Fruit fly (Drosophila melanogaster) whole organism, embryonic: ENCODE measurements around the gene CG10943.

Experiments used
- Aef1 ChIP-seq: fragments of 200-800 bp; sonication (Bioruptor generic); IDR thresholded peaks from 3 replicates; pipeline ENCODE4 v1.3.6; 2022; ENCODE audit warnings: missing biosample characterization, missing genetic modification characterization
- Atf3 ChIP-seq: fragments of 200-800 bp; sonication (Bioruptor generic); optimal IDR thresholded peaks from 3 replicates; lab custom pipeline; 2016; ENCODE audit warnings: missing biosample characterization, missing genetic modification characterization
- Bteb2 ChIP-seq: fragments of 200-800 bp; sonication (Bioruptor generic); optimal IDR thresholded peaks from 2 replicates; lab custom pipeline; 2016; ENCODE audit warnings: missing biosample characterization, missing genetic modification characterization
- CG10979 ChIP-seq: fragments of 200-800 bp; sonication (Bioruptor generic); optimal IDR thresholded peaks from 2 replicates; lab custom pipeline; 2018; ENCODE audit warnings: missing biosample characterization, mild to moderate bottlenecking, missing genetic modification characterization, moderate library complexity
- CG11093 ChIP-seq: fragments of 200-800 bp; sonication (Bioruptor generic); IDR thresholded peaks from 3 replicates; pipeline ENCODE4 v1.3.6; 2022; ENCODE audit warnings: missing biosample characterization, missing genetic modification characterization
- CG11398 ChIP-seq: fragments of 200-800 bp; sonication (Bioruptor generic); optimal IDR thresholded peaks from 2 replicates; lab custom pipeline; 2016; ENCODE audit warnings: missing biosample characterization, missing genetic modification characterization
- CG13775 ChIP-seq: fragments of 200-800 bp; sonication (Bioruptor generic); optimal IDR thresholded peaks from 3 replicates; lab custom pipeline; 2017; ENCODE audit warnings: missing biosample characterization, mild to moderate bottlenecking, missing genetic modification characterization
- CG14050 ChIP-seq: fragments of 200-800 bp; sonication (Bioruptor generic); IDR thresholded peaks from 3 replicates; pipeline ENCODE4 v1.3.6; 2022; ENCODE audit warnings: missing biosample characterization, missing genetic modification characterization
- CG15011 ChIP-seq: fragments of 200-800 bp; sonication (Bioruptor generic); optimal IDR thresholded peaks from 3 replicates; lab custom pipeline; 2018; ENCODE audit warnings: missing biosample characterization, mild to moderate bottlenecking, missing genetic modification characterization
- CG1529 ChIP-seq: fragments of 200-800 bp; sonication (Bioruptor generic); optimal IDR thresholded peaks from 3 replicates; lab custom pipeline; 2018; ENCODE audit warnings: missing biosample characterization, missing genetic modification characterization
- CG15514 ChIP-seq: fragments of 200-800 bp; sonication (Bioruptor generic); optimal IDR thresholded peaks from 3 replicates; lab custom pipeline; 2017; ENCODE audit warnings: missing biosample characterization, missing genetic modification characterization, mild to moderate bottlenecking, moderate library complexity, missing genetic modification reagents
- CG2199 ChIP-seq: fragments of 200-800 bp; sonication (Bioruptor generic); IDR thresholded peaks from 3 replicates; pipeline ENCODE4 v1.3.6; 2022; ENCODE audit warnings: missing biosample characterization, missing genetic modification characterization
- CG2678 ChIP-seq: fragments of 200-800 bp; sonication (Bioruptor generic); optimal IDR thresholded peaks from 3 replicates; lab custom pipeline; 2019; ENCODE audit warnings: missing biosample characterization, mild to moderate bottlenecking, missing genetic modification characterization, moderate library complexity
- CG32772 ChIP-seq: fragments of 200-800 bp; sonication (Bioruptor generic); IDR thresholded peaks from 2 replicates; pipeline ENCODE4 v1.3.6; 2022; ENCODE audit warnings: missing biosample characterization, missing genetic modification characterization
- CG3281 ChIP-seq: fragments of 200-800 bp; sonication (Bioruptor generic); optimal IDR thresholded peaks from 3 replicates; lab custom pipeline; 2017; ENCODE audit warnings: missing biosample characterization, mild to moderate bottlenecking, missing genetic modification characterization
- CG7786 ChIP-seq: fragments of 200-800 bp; sonication (Bioruptor generic); optimal IDR thresholded peaks from 2 replicates; lab custom pipeline; 2016; ENCODE audit warnings: missing biosample characterization, missing genetic modification characterization
- CG9817 ChIP-seq: fragments of 200-800 bp; sonication (Bioruptor generic); optimal IDR thresholded peaks from 2 replicates; lab custom pipeline; 2018; ENCODE audit warnings: missing biosample characterization, mild to moderate bottlenecking, missing genetic modification characterization, moderate library complexity
- CG9932 ChIP-seq: fragments of 200-800 bp; sonication (Bioruptor generic); IDR thresholded peaks from 2 replicates; pipeline ENCODE4 v1.3.6; 2022; ENCODE audit warnings: missing biosample characterization, missing genetic modification characterization
- CoRest ChIP-seq: fragments of 200-800 bp; sonication (Bioruptor generic); optimal IDR thresholded peaks from 3 replicates; lab custom pipeline; 2018; ENCODE audit warnings: missing biosample characterization, mild to moderate bottlenecking, missing genetic modification characterization, moderate library complexity
- D19A ChIP-seq: fragments of 200-800 bp; optimal IDR thresholded peaks from 3 replicates; lab custom pipeline; 2019; ENCODE audit warnings: missing biosample characterization, mild to moderate bottlenecking, missing genetic modification characterization, moderate library complexity
- Dip3 ChIP-seq: fragments of 200-800 bp; sonication (Bioruptor generic); optimal IDR thresholded peaks from 3 replicates; lab custom pipeline; 2016; ENCODE audit warnings: missing biosample characterization, missing genetic modification characterization
- Elba2 ChIP-seq: fragments of 200-800 bp; sonication (Bioruptor generic); optimal IDR thresholded peaks from 3 replicates; lab custom pipeline; 2016; ENCODE audit warnings: missing biosample characterization, missing genetic modification characterization
- Ets65A ChIP-seq: fragments of 200-800 bp; sonication (Bioruptor generic); peaks from one replicate; lab custom pipeline; 2016; ENCODE audit warnings: missing biosample characterization, missing genetic modification characterization
- H15 ChIP-seq: fragments of 200-800 bp; sonication (Bioruptor generic); IDR thresholded peaks from 3 replicates; pipeline ENCODE4 v1.3.6; 2022; ENCODE audit warnings: missing biosample characterization, missing genetic modification characterization
- HLHmδ ChIP-seq: fragments of 200-800 bp; sonication (Bioruptor generic); optimal IDR thresholded peaks from 2 replicates; lab custom pipeline; 2018; ENCODE audit warnings: missing biosample characterization, mild to moderate bottlenecking, missing genetic modification characterization, moderate library complexity
- Max ChIP-seq: fragments of 200-800 bp; sonication (Bioruptor generic); optimal IDR thresholded peaks from 2 replicates; lab custom pipeline; 2016; ENCODE audit warnings: missing biosample characterization, mild to moderate bottlenecking, missing genetic modification characterization
- NK7.1 ChIP-seq: fragments of 200-800 bp; sonication (Bioruptor generic); optimal IDR thresholded peaks from 3 replicates; lab custom pipeline; 2016; ENCODE audit warnings: missing biosample characterization, missing genetic modification characterization
- NfI ChIP-seq: fragments of 200-800 bp; sonication (Bioruptor generic); optimal IDR thresholded peaks from 3 replicates; lab custom pipeline; 2018; ENCODE audit warnings: missing biosample characterization, mild to moderate bottlenecking, missing genetic modification characterization, moderate library complexity
- Oaz ChIP-seq: fragments of 200-800 bp; sonication (Bioruptor generic); IDR thresholded peaks from 2 replicates; pipeline ENCODE4 v1.3.6; 2022; ENCODE audit warnings: missing biosample characterization, missing genetic modification characterization
- Pdp1 ChIP-seq, 2 experiments: fragments of 200-800 bp; sonication (Bioruptor generic); optimal IDR thresholded peaks; 3 replicates each; lab custom pipeline; 2016; ENCODE audit warnings: missing biosample characterization in 2 of 2, missing genetic modification characterization in 2 of 2, mild to moderate bottlenecking in 1 of 2, moderate library complexity in 1 of 2
- chif ChIP-seq, 2 experiments: fragments of 200-800 bp; sonication (Bioruptor generic); optimal IDR thresholded peaks; 3 replicates each; lab custom pipeline; 2016; ENCODE audit warnings: missing biosample characterization in 2 of 2, missing genetic modification characterization in 2 of 2
- crol ChIP-seq: fragments of 200-800 bp; sonication (Bioruptor generic); IDR thresholded peaks from 2 replicates; pipeline ENCODE4 v1.3.6; 2022; ENCODE audit warnings: missing biosample characterization, missing genetic modification characterization
- dan ChIP-seq: fragments of 200-800 bp; sonication (Bioruptor generic); IDR thresholded peaks from 2 replicates; pipeline ENCODE4 v1.3.6; 2022; ENCODE audit warnings: missing biosample characterization, missing genetic modification characterization
- en ChIP-seq: fragments of 200-800 bp; sonication (Bioruptor generic); optimal IDR thresholded peaks from 2 replicates; lab custom pipeline; 2016; ENCODE audit warnings: missing biosample characterization, missing genetic modification characterization
- eve ChIP-seq, 2 experiments: fragments of >200 bp; optimal IDR thresholded peaks; 2 replicates each; lab custom pipeline; 2017; ENCODE audit warnings: missing biosample characterization in 2 of 2, missing genetic modification characterization in 2 of 2
- fd102C ChIP-seq: fragments of 200-800 bp; sonication (Bioruptor generic); optimal IDR thresholded peaks from 2 replicates; lab custom pipeline; 2018; ENCODE audit warnings: missing biosample characterization, mild to moderate bottlenecking, missing genetic modification characterization, moderate library complexity
- kay ChIP-seq: fragments of 200-800 bp; sonication (Bioruptor generic); optimal IDR thresholded peaks from 2 replicates; lab custom pipeline; 2016; ENCODE audit warnings: missing biosample characterization, missing genetic modification characterization
- lmd ChIP-seq: fragments of 200-800 bp; sonication (Bioruptor generic); IDR thresholded peaks from 2 replicates; pipeline ENCODE4 v1.3.6; 2022; ENCODE audit warnings: missing biosample characterization, missing genetic modification characterization
- mam ChIP-seq: fragments of 200-800 bp; sonication (Bioruptor generic); optimal IDR thresholded peaks from 3 replicates; lab custom pipeline; 2016; ENCODE audit warnings: missing biosample characterization, missing genetic modification characterization
- nau ChIP-seq: fragments of 200-800 bp; sonication (Bioruptor generic); optimal IDR thresholded peaks from 3 replicates; lab custom pipeline; 2017; ENCODE audit warnings: missing biosample characterization, mild to moderate bottlenecking, missing genetic modification characterization, missing genetic modification reagents
- oc ChIP-seq: fragments of 200-800 bp; sonication (Bioruptor generic); optimal IDR thresholded peaks from 2 replicates; lab custom pipeline; 2018; ENCODE audit warnings: missing biosample characterization, mild to moderate bottlenecking, missing genetic modification characterization, moderate library complexity
- pho ChIP-seq: fragments of 200-800 bp; sonication (Bioruptor generic); optimal IDR thresholded peaks from 2 replicates; lab custom pipeline; 2016; ENCODE audit warnings: missing biosample characterization, missing genetic modification characterization
- pum ChIP-seq: fragments of 200-800 bp; sonication (Bioruptor generic); optimal IDR thresholded peaks from 2 replicates; lab custom pipeline; 2016; ENCODE audit warnings: missing biosample characterization, missing genetic modification characterization
- rib ChIP-seq: fragments of 200-800 bp; sonication (Bioruptor generic); IDR thresholded peaks from 2 replicates; pipeline ENCODE4 v1.3.6; 2022; ENCODE audit warnings: missing biosample characterization, missing genetic modification characterization
- row ChIP-seq: fragments of 200-800 bp; sonication (Bioruptor generic); IDR thresholded peaks from 3 replicates; pipeline ENCODE4 v1.3.6; 2022; ENCODE audit warnings: missing biosample characterization, missing genetic modification characterization
- sisA ChIP-seq: fragments of 200-800 bp; sonication (Bioruptor generic); IDR thresholded peaks from 2 replicates; pipeline ENCODE4 v1.3.6; 2022; ENCODE audit warnings: missing biosample characterization, missing genetic modification characterization
- sr ChIP-seq: fragments of 200-800 bp; sonication (Bioruptor generic); IDR thresholded peaks from 3 replicates; pipeline ENCODE4 v1.3.6; 2022; ENCODE audit warnings: missing biosample characterization, missing genetic modification characterization
- tx ChIP-seq: fragments of 200-800 bp; sonication (Bioruptor generic); optimal IDR thresholded peaks from 2 replicates; lab custom pipeline; 2016; ENCODE audit warnings: missing biosample characterization, missing genetic modification characterization
- vvl ChIP-seq: fragments of 200-800 bp; sonication (Bioruptor generic); IDR thresholded peaks from 2 replicates; pipeline ENCODE4 v1.3.6; 2022; ENCODE audit warnings: missing biosample characterization, missing genetic modification characterization
- wdn ChIP-seq: fragments of 200-800 bp; sonication (Bioruptor generic); IDR thresholded peaks from 2 replicates; pipeline ENCODE4 v1.3.6; 2022; ENCODE audit warnings: missing biosample characterization, missing genetic modification characterization

Gene CG10943

DNA sequence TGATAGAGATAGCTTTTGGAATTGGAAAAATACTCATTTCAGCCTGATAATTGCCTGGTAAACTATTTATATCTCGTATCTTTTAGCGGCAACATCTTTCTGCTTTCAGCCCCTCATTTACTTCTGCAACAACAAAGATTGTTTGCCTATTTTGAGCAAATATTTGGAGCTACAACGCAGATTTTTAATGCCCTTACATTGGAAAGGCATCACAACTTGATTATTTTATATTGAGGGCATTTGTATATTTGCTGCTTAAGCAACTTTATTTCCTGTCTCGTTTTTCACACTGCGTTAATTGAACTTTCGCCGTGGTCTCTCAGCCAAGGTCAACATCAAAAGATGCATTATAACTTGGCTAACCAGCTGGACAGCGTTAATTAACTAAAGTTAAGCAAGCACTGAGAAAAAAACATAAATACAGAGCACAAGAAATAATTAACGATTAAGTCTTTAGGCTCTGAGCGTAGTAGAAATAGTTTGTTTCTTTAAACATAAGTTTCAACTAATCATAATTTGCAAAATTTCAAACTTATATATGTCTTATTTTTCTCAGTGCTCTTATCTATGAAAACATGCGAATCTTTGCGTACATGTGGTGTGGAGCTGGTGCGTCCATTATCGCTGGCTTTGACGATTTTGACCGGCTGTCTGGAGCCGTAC lies 31.3 kb downstream of the CG10943 start (continued):
- TF ChIP-seq vvl (GFP tag; lab: Robert Waterston, UW): peak; percentile 69
- peak; percentile 3 for TF ChIP-seq oc (tag; lab: Kevin White, UChicago)
- TF ChIP-seq CG15514: peak; percentile 28
- no peak for TF ChIP-seq Atf3 (GFP tag; lab: Kevin White, UChicago)
- TF ChIP-seq Oaz (GFP tag; lab: Robert Waterston, UW): no peak; the same call in 1 of the 2 replicates
- TF ChIP-seq tx: peak; percentile 15
- TF ChIP-seq kay (GFP tag; lab: Kevin White, UChicago): no peak
- TF ChIP-seq CG3281 (GFP tag; lab: Kevin White, UChicago): peak; percentile 53
- TF ChIP-seq CG2678 (tag; lab: Kevin White, UChicago): peak; percentile 66
- TF ChIP-seq CG11093 (GFP tag; lab: Robert Waterston, UW): 0 out of 3 replicates have a peak, but pooled peaks have one; percentile 23
- TF ChIP-seq CG2199 (GFP tag; lab: Robert Waterston, UW): no peak
- TF ChIP-seq lmd (GFP tag; lab: Robert Waterston, UW): peak; percentile 71
- TF ChIP-seq crol: no peak
- TF ChIP-seq CG15011 (GFP tag; lab: Kevin White, UChicago): peak; percentile 30
- peak; percentile 41 for TF ChIP-seq CG7786
- TF ChIP-seq wdn (GFP tag; lab: Robert Waterston, UW): 0 out of 2 replicates have a peak, but pooled peaks have one; percentile 25
- no peak for TF ChIP-seq Aef1 (GFP tag; lab: Robert Waterston, UW)
- peak; percentile 32 for TF ChIP-seq mam (GFP tag; lab: Kevin White, UChicago)
- TF ChIP-seq D19A (tag; lab: Kevin White, UChicago): peak; percentile 71
- TF ChIP-seq Bteb2 (GFP tag; lab: Kevin White, UChicago): peak; percentile 60
- TF ChIP-seq rib (GFP tag; lab: Robert Waterston, UW): peak; percentile 62; the same call in 1 of the 2 replicates
- TF ChIP-seq Dip3 (GFP tag; lab: Kevin White, UChicago): peak; percentile 56
- TF ChIP-seq Ets65A: peak; percentile 76
- peak; percentile 50 for TF ChIP-seq en (GFP tag; lab: Kevin White, UChicago)
- peak; percentile 44 for TF ChIP-seq nau (GFP tag; lab: Kevin White, UChicago)
- TF ChIP-seq pum (GFP tag; lab: Kevin White, UChicago): no peak
- TF ChIP-seq H15 (GFP tag; lab: Robert Waterston, UW): 0 out of 3 replicates have a peak, but pooled peaks have one; percentile 42
- no peak for TF ChIP-seq sr (GFP tag; lab: Robert Waterston, UW)
- no peak for TF ChIP-seq Max (GFP tag; lab: Kevin White, UChicago)
- TF ChIP-seq CG9817 (tag; lab: Kevin White, UChicago): peak; percentile 46
- peak; percentile 55 for TF ChIP-seq row (GFP tag; lab: Robert Waterston, UW)
- TF ChIP-seq eve (GFP tag; optimal IDR thresholded peaks at IDR 0.05; lab: Kevin White, UChicago): peak in 1 of 2 experiments; percentile 68
- TF ChIP-seq chif (GFP tag; optimal IDR thresholded peaks at IDR 0.05; lab: Kevin White, UChicago): peak in 1 of 2 experiments; percentile 22
- no peak for TF ChIP-seq CG10979
- 0 out of 2 replicates have a peak, but pooled peaks have one; percentile 35 for TF ChIP-seq CG32772 (GFP tag; lab: Robert Waterston, UW)
- no peak for TF ChIP-seq NK7.1
- TF ChIP-seq fd102C: no peak
- TF ChIP-seq pho: peak; percentile 53
- TF ChIP-seq CG13775: peak; percentile 57
- TF ChIP-seq NfI (GFP tag; lab: Kevin White, UChicago): peak; percentile 51
- peak; percentile 42 for TF ChIP-seq CG1529 (GFP tag; lab: Kevin White, UChicago)
- TF ChIP-seq sisA (GFP tag; lab: Robert Waterston, UW): peak; percentile 52; the same call in 1 of the 2 replicates
- TF ChIP-seq HLHmδ (GFP tag; lab: Kevin White, UChicago): no peak
- no peak for TF ChIP-seq Elba2 (GFP tag; lab: Kevin White, UChicago)
- peak; percentile 58 for TF ChIP-seq CoRest (tag; lab: Kevin White, UChicago)
- TF ChIP-seq dan: no peak
- no peak for TF ChIP-seq CG11398 (GFP tag; lab: Kevin White, UChicago)
- no peak for TF ChIP-seq CG9932
- TF ChIP-seq Pdp1 (GFP tag; optimal IDR thresholded peaks at IDR 0.05; lab: Kevin White, UChicago): peak in 1 of 2 experiments; percentile 27
- 0 out of 3 replicates have a peak, but pooled peaks have one; percentile 34 for TF ChIP-seq CG14050 (GFP tag; lab: Robert Waterston, UW)
